Worm (Caenorhabditis elegans): ENCODE measurements around the gene nrde-3.
"Not testable (repeated sequence)": the region's sequence is repeated elsewhere in the genome, so short reads cannot be mapped to it uniquely, and the experiment has no call there.

- not testable (repeated sequence) for TF ChIP-seq fax-1 (tag; optimal IDR thresholded peaks at IDR 0.05); tbx-7 (tag; optimal IDR thresholded peaks at IDR 0.05); lin-11 (tag; optimal IDR thresholded peaks at IDR 0.05); zip-5 (tag; optimal IDR thresholded peaks at IDR 0.05); syd-9 (tag; optimal IDR thresholded peaks at IDR 0.05); mec-3 (tag; optimal IDR thresholded peaks at IDR 0.05; ENCODE audit: borderline replicate concordance); pha-4 (tag; optimal IDR thresholded peaks at IDR 0.05); ceh-18 (tag; optimal IDR thresholded peaks at IDR 0.05); ceh-48 (tag; optimal IDR thresholded peaks at IDR 0.05); elt-4 (tag; optimal IDR thresholded peaks at IDR 0.05); ceh-6 (GFP tag; optimal IDR thresholded peaks at IDR 0.05)
Measured at ce11 chrX:351398-351797, 20.6 kb upstream of the nrde-3 start.

Measured in whole organism, late embryonic.